Worm (Caenorhabditis elegans) whole organism, L4 larva: ENCODE measurements around the gene D2007.2.
A peak's percentile ranks its signal among the peaks of the same experiment; 100 is the strongest.

Experiments used
- Y75B8A.6 ChIP-seq: fragments of 200-800 bp; sonication (Bioruptor generic); IDR thresholded peaks from 2 replicates; pipeline ENCODE4 v1.3.6; 2022; ENCODE audit warnings: missing genetic modification reagents, missing genetic modification characterization, missing compliant biosample characterization
- aha-1 ChIP-seq: fragments of 150-350 bp; peaks from one replicate; lab custom pipeline; 2014; ENCODE audit warnings: missing biosample characterization, missing genetic modification characterization
- ceh-28 ChIP-seq: fragments of 150-350 bp; optimal IDR thresholded peaks from 2 replicates; lab custom pipeline; 2014; ENCODE audit warnings: missing biosample characterization, missing genetic modification reagents, missing genetic modification characterization
- ceh-32 ChIP-seq: sonication (generic microtip); optimal IDR thresholded peaks from 2 replicates; lab custom pipeline; 2016; ENCODE audit warnings: mild to moderate bottlenecking, missing genetic modification characterization, missing compliant biosample characterization; ENCODE audit not compliant: poor library complexity
- daf-16 ChIP-seq, 3 experiments: sonication (generic microtip); optimal IDR thresholded peaks; 2 replicates each; lab custom pipeline; 2016 to 2017; ENCODE audit warnings: missing genetic modification characterization in 3 of 3, missing genetic modification reagents in 3 of 3, mild to moderate bottlenecking in 2 of 3, missing compliant biosample characterization in 2 of 3, missing biosample characterization in 1 of 3, moderate library complexity in 1 of 3
- dmd-6 ChIP-seq: fragments of 200-800 bp; sonication (Bioruptor generic); IDR thresholded peaks from 2 replicates; pipeline ENCODE4 v1.3.6; 2022; ENCODE audit warnings: missing genetic modification reagents, missing genetic modification characterization, missing compliant biosample characterization
- dmd-9 ChIP-seq: fragments of 200-800 bp; sonication (Bioruptor generic); IDR thresholded peaks from 2 replicates; pipeline ENCODE4 v1.3.6; 2022; ENCODE audit warnings: missing genetic modification reagents, missing genetic modification characterization, missing compliant biosample characterization
- dpl-1 ChIP-seq: fragments of 150-350 bp; optimal IDR thresholded peaks from 2 replicates; lab custom pipeline; 2014; ENCODE audit warnings: missing biosample characterization, missing genetic modification reagents, missing genetic modification characterization
- dve-1 ChIP-seq: sonication (generic microtip); optimal IDR thresholded peaks from 2 replicates; lab custom pipeline; 2017; ENCODE audit warnings: antibody characterized with exemption, mild to moderate bottlenecking, missing genetic modification characterization, missing compliant biosample characterization; ENCODE audit not compliant: insufficient read depth
- fkh-10 ChIP-seq: fragments of 150-350 bp; optimal IDR thresholded peaks from 2 replicates; lab custom pipeline; 2014; ENCODE audit warnings: missing biosample characterization, missing genetic modification reagents, missing genetic modification characterization
- fos-1 ChIP-seq: fragments of 150-350 bp; optimal IDR thresholded peaks from 2 replicates; lab custom pipeline; 2014; ENCODE audit warnings: missing biosample characterization, missing genetic modification characterization
- gei-8 ChIP-seq: fragments of 200-800 bp; sonication (Bioruptor generic); optimal IDR thresholded peaks from 2 replicates; lab custom pipeline; 2018; ENCODE audit warnings: mild to moderate bottlenecking, missing genetic modification characterization, missing compliant biosample characterization
- hif-1 ChIP-seq, 2 experiments: sonication (generic microtip); optimal IDR thresholded peaks; 2 replicates each; lab custom pipeline; 2016 to 2017; ENCODE audit warnings: missing compliant biosample characterization in 2 of 2, missing genetic modification characterization in 2 of 2, missing genetic modification reagents in 2 of 2, missing genotype in 2 of 2, mild to moderate bottlenecking in 1 of 2
- hlh-11 ChIP-seq: fragments of 200-800 bp; sonication (Bioruptor generic); optimal IDR thresholded peaks from 2 replicates; lab custom pipeline; 2018; ENCODE audit warnings: mild to moderate bottlenecking, missing genetic modification characterization, missing compliant biosample characterization
- hmg-1.1 ChIP-seq: fragments of 200-800 bp; sonication (Bioruptor generic); IDR thresholded peaks from 2 replicates; pipeline ENCODE4 v1.3.6; 2022; ENCODE audit warnings: missing genetic modification reagents, missing genetic modification characterization, missing compliant biosample characterization
- lin-13 ChIP-seq: fragments of 150-350 bp; optimal IDR thresholded peaks from 2 replicates; lab custom pipeline; 2014; ENCODE audit warnings: missing biosample characterization, missing genetic modification reagents, missing genetic modification characterization
- lin-29 ChIP-seq: fragments of 200-800 bp; sonication (Bioruptor generic); IDR thresholded peaks from 2 replicates; pipeline ENCODE4 v1.3.6; 2022; ENCODE audit warnings: missing genetic modification reagents, missing genetic modification characterization, missing compliant biosample characterization
- lin-38 ChIP-seq: fragments of 200-800 bp; sonication (Bioruptor generic); IDR thresholded peaks from 2 replicates; pipeline ENCODE4 v1.3.6; 2022; ENCODE audit warnings: missing genetic modification reagents, missing genetic modification characterization, missing compliant biosample characterization
- lir-3 ChIP-seq: sonication (generic microtip); optimal IDR thresholded peaks from 2 replicates; lab custom pipeline; 2016; ENCODE audit warnings: mild to moderate bottlenecking, missing genetic modification characterization, missing compliant biosample characterization
- lsy-2 ChIP-seq, 2 experiments: fragments of 150-350 bp in 1 of 2; sonication (generic microtip) in 1 of 2; optimal IDR thresholded peaks; 2 replicates each; lab custom pipeline; 2014 to 2017; ENCODE audit warnings: missing biosample characterization in 2 of 2, missing genetic modification characterization in 2 of 2
- madf-9 ChIP-seq: fragments of 200-800 bp; sonication (Bioruptor generic); conservative IDR thresholded peaks from 2 replicates; pipeline ENCODE4 v1.3.6; 2022; ENCODE audit warnings: missing genetic modification reagents, missing genetic modification characterization, missing compliant biosample characterization
- mdl-1 ChIP-seq, 2 experiments: fragments of 150-350 bp in 1 of 2; sonication (generic microtip) in 1 of 2; optimal IDR thresholded peaks; 2 replicates each; lab custom pipeline; 2014 to 2017; ENCODE audit warnings: missing biosample characterization in 2 of 2, missing genetic modification characterization in 2 of 2
- mep-1 ChIP-seq: fragments of 150-350 bp; sonication (generic microtip); optimal IDR thresholded peaks from 3 replicates; lab custom pipeline; 2014; ENCODE audit warnings: missing biosample characterization, missing genetic modification characterization
- mes-2 ChIP-seq: sonication (generic microtip); optimal IDR thresholded peaks from 2 replicates; lab custom pipeline; 2016; ENCODE audit warnings: missing genotype, mild to moderate bottlenecking, missing genetic modification characterization, missing compliant biosample characterization; ENCODE audit not compliant: poor library complexity, severe bottlenecking
- mxl-3 ChIP-seq: fragments of 200-800 bp; sonication (Bioruptor generic); optimal IDR thresholded peaks from 2 replicates; lab custom pipeline; 2018; ENCODE audit warnings: mild to moderate bottlenecking, missing genetic modification characterization, missing compliant biosample characterization
- nhr-11 ChIP-seq: fragments of 150-350 bp; optimal IDR thresholded peaks from 2 replicates; lab custom pipeline; 2014; ENCODE audit warnings: missing biosample characterization, missing genetic modification characterization
- nhr-237 ChIP-seq: sonication (generic microtip); optimal IDR thresholded peaks from 2 replicates; lab custom pipeline; 2017; ENCODE audit warnings: missing biosample characterization, missing genetic modification characterization
- nhr-25 ChIP-seq: sonication (generic microtip); optimal IDR thresholded peaks from 2 replicates; lab custom pipeline; 2017; ENCODE audit warnings: missing genetic modification characterization, mild to moderate bottlenecking, missing compliant biosample characterization, antibody characterized with exemption, moderate library complexity, borderline replicate concordance; ENCODE audit not compliant: insufficient read depth
- nhr-28 ChIP-seq: fragments of 150-350 bp; optimal IDR thresholded peaks from 2 replicates; lab custom pipeline; 2014; ENCODE audit warnings: missing biosample characterization, missing genetic modification characterization
- nhr-41 ChIP-seq: fragments of 200-800 bp; sonication (Bioruptor generic); IDR thresholded peaks from 2 replicates; pipeline ENCODE4 v1.3.6; 2022; ENCODE audit warnings: missing genetic modification reagents, missing genetic modification characterization, missing compliant biosample characterization
- nhr-48 ChIP-seq: sonication (generic microtip); optimal IDR thresholded peaks from 2 replicates; lab custom pipeline; 2016; ENCODE audit warnings: mild to moderate bottlenecking, missing genetic modification characterization, missing compliant biosample characterization
- nhr-6 ChIP-seq: fragments of 150-350 bp; optimal IDR thresholded peaks from 2 replicates; lab custom pipeline; 2014; ENCODE audit warnings: missing biosample characterization, missing genetic modification characterization
- nhr-77 ChIP-seq: fragments of 150-350 bp; optimal IDR thresholded peaks from 2 replicates; lab custom pipeline; 2014; ENCODE audit warnings: missing biosample characterization, missing genetic modification characterization
- pqm-1 ChIP-seq: sonication (generic microtip); optimal IDR thresholded peaks from 2 replicates; lab custom pipeline; 2017; ENCODE audit warnings: missing biosample characterization, missing genetic modification characterization
- rbr-2 ChIP-seq: sonication (generic microtip); optimal IDR thresholded peaks from 2 replicates; lab custom pipeline; 2016; ENCODE audit warnings: missing genotype, missing genetic modification characterization, missing compliant biosample characterization
- sdz-12 ChIP-seq: fragments of 200-800 bp; sonication (Bioruptor generic); optimal IDR thresholded peaks from 2 replicates; lab custom pipeline; 2018; ENCODE audit warnings: mild to moderate bottlenecking, missing genetic modification characterization, missing compliant biosample characterization
- set-16 ChIP-seq: fragments of 200-800 bp; sonication (Bioruptor generic); IDR thresholded peaks from 2 replicates; pipeline ENCODE4 v1.3.6; 2022; ENCODE audit warnings: missing genetic modification reagents, missing genetic modification characterization, missing compliant biosample characterization
- spr-3 ChIP-seq: fragments of 200-800 bp; sonication (Bioruptor generic); optimal IDR thresholded peaks from 2 replicates; lab custom pipeline; 2018; ENCODE audit warnings: mild to moderate bottlenecking, missing genetic modification characterization, missing compliant biosample characterization
- unc-62 ChIP-seq, 3 experiments: fragments of 150-350 bp in 1 of 3; sonication (generic microtip); optimal IDR thresholded peaks in 2 of 3; peaks in 1 of 3; 1 replicate in 1 of 3; 2 replicates in 2 of 3; lab custom pipeline; 2014 to 2017; ENCODE audit warnings: missing biosample characterization in 3 of 3, missing genetic modification characterization in 3 of 3, missing genetic modification reagents in 3 of 3, missing genotype in 1 of 3
- zfp-2 ChIP-seq: sonication (generic microtip); optimal IDR thresholded peaks from 2 replicates; lab custom pipeline; 2016; ENCODE audit warnings: mild to moderate bottlenecking, missing genetic modification characterization, missing compliant biosample characterization
- zip-11 ChIP-seq: fragments of 200-800 bp; sonication (Bioruptor generic); IDR thresholded peaks from 2 replicates; pipeline ENCODE4 v1.3.6; 2022; ENCODE audit warnings: missing genetic modification characterization, missing compliant biosample characterization

D2007.2 gene

ce11 chrIII:8117155-8117554 lies 31.6 kb upstream of the D2007.2 start:
- TF ChIP-seq fos-1 (tag; lab: Kevin White, UChicago) (no peak), set-16 (GFP tag; lab: Robert Waterston, UW) (peak; percentile 83)

DNA sequence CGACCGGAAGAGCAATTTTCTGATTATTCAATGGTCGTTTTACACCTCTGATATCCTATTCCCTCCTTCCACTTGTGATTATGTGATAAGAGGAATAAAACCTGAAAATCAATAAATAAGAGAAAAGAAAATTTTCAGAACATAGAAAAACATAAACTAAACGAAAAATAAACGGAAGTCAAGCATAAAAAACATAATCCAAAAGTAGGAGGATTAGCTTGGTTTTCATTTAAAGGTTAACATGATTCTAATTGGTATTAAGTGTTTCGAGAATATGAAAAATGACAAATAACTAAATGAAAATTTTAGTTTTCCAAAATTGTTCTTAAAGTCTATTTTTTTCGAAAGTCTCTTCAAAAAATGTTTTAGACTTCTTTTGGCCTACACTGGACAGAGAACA lies 27.6 kb upstream of the D2007.2 start, which contains the start of gene gei-8:
Gene gei-8, minus strand, starts transcription at position 101 of the 400 bp plus-strand sequence.
- TF ChIP-seq madf-9 (GFP tag; lab: Robert Waterston, UW): no peak
- no peak for TF ChIP-seq dmd-9
- TF ChIP-seq nhr-77 (tag; lab: Kevin White, UChicago): no peak
- no peak for TF ChIP-seq fkh-10 (GFP tag; lab: Kevin White, UChicago)
- peak in 1 of 2 experiments; percentile 17 for TF ChIP-seq unc-62 (GFP tag; optimal IDR thresholded peaks at IDR 0.05 in 1 of 2; lab: Kevin White, UChicago)
- no peak for TF ChIP-seq unc-62 (tag; optimal IDR thresholded peaks at IDR 0.05; lab: Kevin White, UChicago)
- no peak for TF ChIP-seq Y75B8A.6 (GFP tag; lab: Robert Waterston, UW)

- TF ChIP-seq aha-1 (tag; lab: Kevin White, UChicago) (peak; percentile 51), lsy-2 (tag; optimal IDR thresholded peaks at IDR 0.05; lab: Kevin White, UChicago) (peak in 1 of 2 experiments; percentile 36), nhr-11 (tag; lab: Kevin White, UChicago) (peak; percentile 6), dmd-9 (no peak)
Measured at ce11 chrIII:8121923-8122322, 26.8 kb upstream of the D2007.2 start.

ce11 chrIII:8124323-8124722 lies 24.4 kb upstream of the D2007.2 start:
- TF ChIP-seq nhr-6 (tag; lab: Kevin White, UChicago): peak; percentile 40
- TF ChIP-seq unc-62 (GFP tag; optimal IDR thresholded peaks at IDR 0.05 in 1 of 2; lab: Kevin White, UChicago): peak in 1 of 2 experiments; percentile 52
- TF ChIP-seq unc-62 (tag; optimal IDR thresholded peaks at IDR 0.05; lab: Kevin White, UChicago): no peak
- TF ChIP-seq lir-3 (tag; lab: Kevin White, UChicago): no peak
- peak; percentile 64 to 91 for TF ChIP-seq lsy-2 (tag; optimal IDR thresholded peaks at IDR 0.05; lab: Kevin White, UChicago)
- TF ChIP-seq lin-13: peak; percentile 8
- peak; percentile 37 for TF ChIP-seq rbr-2 (tag; lab: Kevin White, UChicago)
- peak; percentile 26 for TF ChIP-seq pqm-1 (tag; lab: Kevin White, UChicago)
- no peak for TF ChIP-seq set-16 (GFP tag; lab: Robert Waterston, UW)
- TF ChIP-seq dmd-6 (GFP tag; lab: Robert Waterston, UW): peak; percentile 49
- peak; percentile 86 for TF ChIP-seq aha-1 (tag; lab: Kevin White, UChicago)
- TF ChIP-seq ceh-28 (tag; lab: Kevin White, UChicago): no peak
- TF ChIP-seq mxl-3 (GFP tag; lab: Kevin White, UChicago): peak; percentile 63
- no peak for TF ChIP-seq spr-3 (GFP tag; lab: Kevin White, UChicago)
- no peak for TF ChIP-seq ceh-32
- TF ChIP-seq nhr-48: peak; percentile 15
- peak; percentile 87 for TF ChIP-seq mep-1 (tag; lab: Kevin White, UChicago)
- no peak for TF ChIP-seq nhr-237 (tag; lab: Kevin White, UChicago)
- TF ChIP-seq dpl-1 (GFP tag; lab: Kevin White, UChicago): no peak
- no peak for TF ChIP-seq daf-16 (GFP tag; optimal IDR thresholded peaks at IDR 0.05; lab: Kevin White, UChicago)
- TF ChIP-seq daf-16 (tag; optimal IDR thresholded peaks at IDR 0.05; lab: Kevin White, UChicago): peak; percentile 49
- no peak for TF ChIP-seq nhr-41 (GFP tag; lab: Robert Waterston, UW)
- TF ChIP-seq nhr-28 (tag; lab: Kevin White, UChicago): peak; percentile 76
- TF ChIP-seq lin-29 (GFP tag; lab: Robert Waterston, UW): no peak
- no peak for TF ChIP-seq sdz-12 (GFP tag; lab: Kevin White, UChicago)
- TF ChIP-seq fkh-10 (GFP tag; lab: Kevin White, UChicago): peak; percentile 44
- peak in 1 of 2 experiments; percentile 9 for TF ChIP-seq hif-1 (tag; optimal IDR thresholded peaks at IDR 0.05; lab: Kevin White, UChicago)
- TF ChIP-seq zip-11 (GFP tag; lab: Robert Waterston, UW): no peak
- TF ChIP-seq dve-1: peak; percentile 85
- no peak for TF ChIP-seq lin-38 (GFP tag; lab: Robert Waterston, UW)
- TF ChIP-seq mes-2 (tag; lab: Kevin White, UChicago): peak; percentile 69
- peak; percentile 42 for TF ChIP-seq nhr-77 (tag; lab: Kevin White, UChicago)
- peak; percentile 76 for TF ChIP-seq hlh-11 (tag; lab: Kevin White, UChicago)
- peak; percentile 36 for TF ChIP-seq nhr-25 (tag; lab: Kevin White, UChicago)
- peak; percentile 30 for TF ChIP-seq nhr-11 (tag; lab: Kevin White, UChicago)
- peak; percentile 58 for TF ChIP-seq gei-8 (GFP tag; lab: Kevin White, UChicago)
- TF ChIP-seq hmg-1.1 (GFP tag; lab: Robert Waterston, UW): peak; percentile 53
- TF ChIP-seq zfp-2 (tag; lab: Kevin White, UChicago): no peak
- TF ChIP-seq mdl-1 (tag; optimal IDR thresholded peaks at IDR 0.05; lab: Kevin White, UChicago): peak; percentile 38 to 89
